Fruit fly (Drosophila melanogaster): ENCODE results near the gene CG43760.

CG43760 gene

DNA sequence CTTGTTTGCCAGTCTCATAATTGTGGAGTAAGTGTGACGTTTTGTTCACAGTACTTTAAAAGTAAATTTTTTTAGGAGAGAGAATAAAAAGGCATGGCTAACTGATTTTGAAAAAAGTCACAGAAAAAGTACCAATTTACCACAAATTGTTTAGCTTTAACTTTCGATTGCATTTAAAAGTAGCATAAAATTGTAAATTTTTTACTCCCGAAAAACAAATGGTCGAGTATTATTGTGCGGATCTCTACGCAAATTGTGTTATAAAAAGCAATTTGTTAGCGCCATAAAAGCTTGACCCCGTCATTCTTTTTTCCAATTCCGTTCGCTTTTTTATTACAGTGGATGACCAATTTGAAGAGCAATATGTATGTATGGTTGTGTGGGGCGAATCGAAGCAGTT is at the start of gene CG43760:
Gene CG43760 (minus strand): TSS at position 101 of the 400 bp plus-strand sequence.
- no peak for TF ChIP-seq ttk (optimal IDR thresholded peaks at IDR 0.05)
- no peak for TF ChIP-seq psq (optimal IDR thresholded peaks at IDR 0.05)
- TF ChIP-seq Myc (optimal IDR thresholded peaks at IDR 0.05), result no peak
- TF ChIP-seq Sin3A (optimal IDR thresholded peaks at IDR 0.05), result no peak

DNA sequence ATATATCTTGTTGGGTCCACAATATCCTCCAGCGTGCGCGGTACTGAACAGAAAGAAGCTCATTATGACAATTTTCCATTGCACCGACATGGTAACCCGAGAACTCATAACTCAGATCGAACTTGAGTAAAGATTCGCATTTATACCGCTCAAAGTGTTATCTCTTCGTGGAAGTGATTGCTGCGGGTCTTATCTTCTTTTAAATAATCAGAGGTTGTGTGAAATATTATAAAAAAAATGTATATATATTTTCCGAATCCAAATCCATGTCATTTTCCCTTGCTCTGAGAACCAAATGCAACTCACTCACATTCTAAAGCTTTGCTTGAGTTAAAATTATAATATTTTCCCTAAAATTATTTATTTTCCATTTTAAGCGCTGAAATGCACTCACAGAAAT is 35.4 kb upstream of the CG43760 start, which contains the start of gene CG42876:
Gene CG42876 (minus strand): TSS at position 101 of the 400 bp plus-strand sequence.
- no peak for TF ChIP-seq Myc (optimal IDR thresholded peaks at IDR 0.05)
- TF ChIP-seq insv (optimal IDR thresholded peaks at IDR 0.05), result no peak
- TF ChIP-seq h (optimal IDR thresholded peaks at IDR 0.05), result no peak
- TF ChIP-seq ttk (optimal IDR thresholded peaks at IDR 0.05), result no peak
- no peak for TF ChIP-seq Sin3A (optimal IDR thresholded peaks at IDR 0.05)
- no peak for TF ChIP-seq psq (optimal IDR thresholded peaks at IDR 0.05)

DNA sequence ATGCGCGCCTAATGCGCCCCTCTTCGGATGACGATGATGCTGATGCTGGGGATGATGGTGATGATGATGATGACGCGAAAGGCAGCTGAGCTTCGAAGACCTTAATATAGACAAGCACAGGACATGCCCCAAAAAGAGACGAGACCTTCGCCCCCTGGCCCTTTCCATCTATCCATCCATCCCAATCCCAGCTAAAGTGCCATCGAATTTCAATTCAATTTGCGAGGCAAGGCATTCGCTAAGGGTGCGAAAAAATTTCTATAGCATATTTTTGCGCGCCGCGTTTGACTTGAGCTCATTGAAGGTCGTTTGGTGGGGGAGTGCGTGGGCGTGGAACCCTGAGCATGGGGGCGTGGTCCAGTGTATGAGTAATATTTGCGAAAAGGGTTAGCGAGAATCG is 19.6 kb upstream of the CG43760 start:
- no peak for TF ChIP-seq insv (optimal IDR thresholded peaks at IDR 0.05)
- no peak for TF ChIP-seq h (optimal IDR thresholded peaks at IDR 0.05)
- no peak for TF ChIP-seq ttk (optimal IDR thresholded peaks at IDR 0.05)
- TF ChIP-seq Myc (optimal IDR thresholded peaks at IDR 0.05), result no peak
- TF ChIP-seq psq (optimal IDR thresholded peaks at IDR 0.05), result no peak
- no peak for TF ChIP-seq Sin3A (optimal IDR thresholded peaks at IDR 0.05)

DNA sequence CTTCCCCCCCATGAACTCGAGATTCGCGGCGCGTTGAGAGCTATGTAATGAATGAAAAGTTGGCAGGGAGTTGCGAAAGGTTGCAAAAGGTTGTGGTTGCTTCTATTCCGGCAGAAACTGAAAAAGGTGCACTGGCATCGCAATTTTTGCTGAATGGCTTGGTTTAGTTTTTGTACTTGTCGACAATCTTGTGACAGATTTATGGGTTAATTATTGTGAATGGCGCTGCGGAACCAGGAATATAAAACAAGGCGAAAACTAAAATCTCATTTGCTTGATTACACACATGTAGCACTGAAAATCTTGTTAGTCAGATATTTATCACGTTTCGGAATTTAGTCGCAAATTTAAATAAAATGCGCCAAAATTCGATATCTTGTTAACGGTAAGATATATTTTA is 7.1 kb upstream of the CG43760 start, which contains the start of gene t-Grip91:
Gene t-Grip91 (plus strand): TSS at position 301 of the 400 bp plus-strand sequence.
- TF ChIP-seq h (optimal IDR thresholded peaks at IDR 0.05), result no peak
- TF ChIP-seq Myc (optimal IDR thresholded peaks at IDR 0.05), result no peak
- TF ChIP-seq ttk (optimal IDR thresholded peaks at IDR 0.05), result no peak
- no peak for TF ChIP-seq insv (optimal IDR thresholded peaks at IDR 0.05)
- no peak for TF ChIP-seq psq (optimal IDR thresholded peaks at IDR 0.05)
- TF ChIP-seq Sin3A (optimal IDR thresholded peaks at IDR 0.05), result no peak

DNA sequence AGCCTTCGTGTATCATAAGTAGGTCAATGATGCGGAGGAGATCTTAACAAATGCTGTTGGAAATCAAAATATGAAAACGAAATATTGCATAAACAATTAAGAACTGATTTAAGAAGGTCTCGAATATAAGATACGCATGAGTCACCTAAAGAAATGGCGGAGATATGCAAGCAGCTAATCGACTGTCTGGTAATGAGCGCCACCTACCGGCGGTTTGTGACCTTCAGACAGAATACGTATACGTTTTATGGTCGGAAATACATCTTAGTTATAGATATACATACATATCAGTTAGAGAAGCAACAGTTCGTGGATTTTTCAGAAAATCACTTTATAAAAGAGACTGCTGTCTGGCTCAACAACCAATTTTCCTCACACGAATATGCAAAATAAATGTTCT is 6.3 kb upstream of the CG43760 start:
- TF ChIP-seq insv (optimal IDR thresholded peaks at IDR 0.05), result no peak
- no peak for TF ChIP-seq Myc (optimal IDR thresholded peaks at IDR 0.05)
- TF ChIP-seq Sin3A (optimal IDR thresholded peaks at IDR 0.05), result no peak
- no peak for TF ChIP-seq ttk (optimal IDR thresholded peaks at IDR 0.05)
- TF ChIP-seq psq (optimal IDR thresholded peaks at IDR 0.05), result no peak
- TF ChIP-seq h (optimal IDR thresholded peaks at IDR 0.05), result no peak

DNA sequence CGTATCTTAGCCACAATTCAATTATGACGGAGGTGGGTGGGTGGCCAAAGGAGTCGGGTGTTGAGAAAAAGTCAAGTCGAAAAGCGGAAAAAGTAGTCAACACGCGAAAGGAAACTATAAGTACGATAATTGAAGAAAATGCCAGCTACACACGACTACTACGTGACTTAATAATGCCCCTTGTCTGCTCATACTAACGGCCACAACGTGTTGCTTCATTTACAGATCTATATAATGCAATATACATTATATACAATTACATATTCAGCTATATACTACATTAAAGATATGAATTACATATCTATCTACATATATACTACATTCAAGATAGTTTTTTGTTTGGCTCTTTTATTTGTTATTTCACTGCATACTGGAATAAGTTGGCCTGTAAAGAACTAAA is 3.6 kb downstream of the CG43760 start, which contains the start of gene CG31826:
Gene CG31826 (minus strand): TSS at position 101 of the 400 bp plus-strand sequence.
- TF ChIP-seq Myc (optimal IDR thresholded peaks at IDR 0.05) (no peak), ttk (optimal IDR thresholded peaks at IDR 0.05) (no peak), h (optimal IDR thresholded peaks at IDR 0.05) (no peak), insv (optimal IDR thresholded peaks at IDR 0.05) (no peak), Sin3A (optimal IDR thresholded peaks at IDR 0.05) (no peak), psq (optimal IDR thresholded peaks at IDR 0.05) (no peak)

DNA sequence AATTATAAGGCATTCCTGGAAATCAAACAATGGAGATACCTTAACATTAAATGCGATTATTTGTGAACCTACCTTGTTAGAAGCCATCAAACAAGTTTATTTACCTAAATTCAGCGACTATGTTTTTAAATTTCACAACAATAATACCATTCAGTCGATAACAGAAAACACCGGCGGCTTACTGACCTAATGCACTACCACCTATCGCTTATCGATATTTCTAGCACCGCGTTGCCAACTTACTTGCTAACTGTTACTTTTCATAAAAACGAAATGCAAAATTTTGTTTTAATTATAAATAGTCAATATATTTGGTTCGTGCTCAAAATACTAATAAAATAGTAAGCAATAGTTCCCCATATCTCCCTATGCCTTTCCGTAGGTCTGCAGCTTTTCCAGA is 5.7 kb downstream of the CG43760 start, which contains the start of gene Ku80:
Gene Ku80 (minus strand): TSS at position 182 of the 400 bp plus-strand sequence.
- TF ChIP-seq ttk (optimal IDR thresholded peaks at IDR 0.05) (no peak), psq (optimal IDR thresholded peaks at IDR 0.05) (no peak), insv (optimal IDR thresholded peaks at IDR 0.05) (no peak), Myc (optimal IDR thresholded peaks at IDR 0.05) (no peak), Sin3A (optimal IDR thresholded peaks at IDR 0.05) (no peak), h (optimal IDR thresholded peaks at IDR 0.05) (no peak)

DNA sequence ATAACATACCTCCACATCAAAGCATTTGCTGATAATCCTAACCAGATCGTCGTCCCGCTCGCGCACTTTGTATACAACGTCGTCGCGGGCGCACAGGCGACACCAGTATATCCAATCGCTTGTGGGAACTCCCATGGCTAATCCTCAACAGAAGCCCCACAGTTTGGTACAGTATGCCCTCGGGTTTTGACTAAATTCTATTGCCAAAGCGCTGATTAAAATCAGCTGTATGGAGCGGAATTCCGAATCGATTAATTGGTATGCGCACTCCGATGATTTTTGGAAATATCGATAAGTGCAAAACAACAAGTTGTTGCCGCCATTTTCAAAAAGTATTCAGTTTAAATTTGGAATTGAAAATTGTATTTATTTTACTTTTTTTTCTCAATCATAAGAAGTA is 8.6 kb downstream of the CG43760 start, which contains the start of gene wek:
Gene wek (minus strand): TSS at position 253 of the 400 bp plus-strand sequence.
- TF ChIP-seq h (optimal IDR thresholded peaks at IDR 0.05), result no peak
- no peak for TF ChIP-seq Myc (optimal IDR thresholded peaks at IDR 0.05)
- TF ChIP-seq insv (optimal IDR thresholded peaks at IDR 0.05), result no peak
- no peak for TF ChIP-seq ttk (optimal IDR thresholded peaks at IDR 0.05)
- no peak for TF ChIP-seq psq (optimal IDR thresholded peaks at IDR 0.05)
- TF ChIP-seq Sin3A (optimal IDR thresholded peaks at IDR 0.05), result no peak

DNA sequence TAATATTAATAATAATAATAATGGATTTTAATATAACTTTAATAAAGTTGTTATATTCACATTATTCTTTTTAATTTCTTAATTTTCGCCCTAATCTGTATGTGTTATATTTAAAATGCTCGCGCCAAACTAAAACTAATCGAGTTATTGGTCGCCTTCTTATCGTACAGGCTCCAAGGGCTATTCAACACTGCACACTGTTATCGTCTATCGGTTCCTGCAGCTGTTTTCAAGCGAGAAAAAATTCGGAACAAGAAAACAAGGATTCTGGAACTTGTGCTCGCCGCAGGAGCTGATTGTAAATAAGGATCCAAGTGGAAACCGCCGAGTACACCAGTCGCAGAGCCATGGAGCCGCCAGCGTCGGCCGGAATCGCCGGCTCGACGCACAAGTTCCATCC is 12.6 kb downstream of the CG43760 start, which contains the start of gene CG3793:
Gene CG3793 (plus strand): TSS at position 192 of the 400 bp plus-strand sequence.
- TF ChIP-seq insv (optimal IDR thresholded peaks at IDR 0.05), result no peak
- TF ChIP-seq psq (optimal IDR thresholded peaks at IDR 0.05), result no peak
- no peak for TF ChIP-seq Myc (optimal IDR thresholded peaks at IDR 0.05)
- no peak for TF ChIP-seq Sin3A (optimal IDR thresholded peaks at IDR 0.05)
- TF ChIP-seq h (optimal IDR thresholded peaks at IDR 0.05), result no peak
- no peak for TF ChIP-seq ttk (optimal IDR thresholded peaks at IDR 0.05)

DNA sequence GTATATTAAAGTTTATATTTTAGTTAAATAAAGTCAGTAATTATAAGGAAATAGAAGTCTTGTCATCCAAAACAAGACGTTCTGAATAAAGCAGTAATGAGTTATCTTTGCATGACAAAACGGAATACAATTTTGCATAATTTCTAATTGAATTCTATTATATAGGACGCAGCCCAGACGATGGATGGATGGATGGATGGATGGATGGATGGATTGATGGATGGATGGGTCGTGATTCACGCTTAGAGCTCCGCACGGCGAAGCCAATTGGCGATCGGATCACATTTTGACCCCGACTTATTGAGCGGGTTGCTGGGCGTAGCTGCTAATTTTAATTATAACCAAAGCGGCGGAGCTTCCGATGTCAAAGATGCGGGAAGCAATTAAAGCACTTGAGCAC is 13.3 kb downstream of the CG43760 start:
- TF ChIP-seq Sin3A (optimal IDR thresholded peaks at IDR 0.05), result no peak
- TF ChIP-seq ttk (optimal IDR thresholded peaks at IDR 0.05), result no peak
- no peak for TF ChIP-seq Myc (optimal IDR thresholded peaks at IDR 0.05)
- no peak for TF ChIP-seq h (optimal IDR thresholded peaks at IDR 0.05)
- TF ChIP-seq insv (optimal IDR thresholded peaks at IDR 0.05), result no peak
- no peak for TF ChIP-seq psq (optimal IDR thresholded peaks at IDR 0.05)

DNA sequence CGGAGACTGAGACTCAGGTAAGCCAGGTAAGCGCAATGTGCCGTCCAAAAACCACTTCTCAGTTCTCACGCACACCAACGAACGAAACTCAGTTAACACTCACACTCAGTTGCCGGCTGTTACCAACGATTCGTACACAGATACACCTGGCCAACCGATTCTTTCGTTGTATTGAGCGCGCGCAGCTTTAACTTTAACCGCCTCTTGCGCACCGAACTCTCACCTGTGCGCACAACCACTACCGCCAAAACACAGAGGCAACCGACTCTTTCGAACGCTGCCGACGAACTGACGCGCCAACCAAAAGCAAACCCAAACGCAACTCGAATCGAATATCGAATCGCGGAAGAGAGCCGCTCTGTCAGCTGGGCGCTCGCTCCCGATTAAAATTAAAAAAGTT is 14.2 kb downstream of the CG43760 start, which contains the start of gene Gli:
Gene Gli (minus strand): TSS at position 293 of the 400 bp plus-strand sequence.
- TF ChIP-seq h (optimal IDR thresholded peaks at IDR 0.05), result no peak
- no peak for TF ChIP-seq insv (optimal IDR thresholded peaks at IDR 0.05)
- no peak for TF ChIP-seq ttk (optimal IDR thresholded peaks at IDR 0.05)
- TF ChIP-seq Sin3A (optimal IDR thresholded peaks at IDR 0.05), result no peak
- TF ChIP-seq psq (optimal IDR thresholded peaks at IDR 0.05), result no peak
- TF ChIP-seq Myc (optimal IDR thresholded peaks at IDR 0.05), result no peak

DNA sequence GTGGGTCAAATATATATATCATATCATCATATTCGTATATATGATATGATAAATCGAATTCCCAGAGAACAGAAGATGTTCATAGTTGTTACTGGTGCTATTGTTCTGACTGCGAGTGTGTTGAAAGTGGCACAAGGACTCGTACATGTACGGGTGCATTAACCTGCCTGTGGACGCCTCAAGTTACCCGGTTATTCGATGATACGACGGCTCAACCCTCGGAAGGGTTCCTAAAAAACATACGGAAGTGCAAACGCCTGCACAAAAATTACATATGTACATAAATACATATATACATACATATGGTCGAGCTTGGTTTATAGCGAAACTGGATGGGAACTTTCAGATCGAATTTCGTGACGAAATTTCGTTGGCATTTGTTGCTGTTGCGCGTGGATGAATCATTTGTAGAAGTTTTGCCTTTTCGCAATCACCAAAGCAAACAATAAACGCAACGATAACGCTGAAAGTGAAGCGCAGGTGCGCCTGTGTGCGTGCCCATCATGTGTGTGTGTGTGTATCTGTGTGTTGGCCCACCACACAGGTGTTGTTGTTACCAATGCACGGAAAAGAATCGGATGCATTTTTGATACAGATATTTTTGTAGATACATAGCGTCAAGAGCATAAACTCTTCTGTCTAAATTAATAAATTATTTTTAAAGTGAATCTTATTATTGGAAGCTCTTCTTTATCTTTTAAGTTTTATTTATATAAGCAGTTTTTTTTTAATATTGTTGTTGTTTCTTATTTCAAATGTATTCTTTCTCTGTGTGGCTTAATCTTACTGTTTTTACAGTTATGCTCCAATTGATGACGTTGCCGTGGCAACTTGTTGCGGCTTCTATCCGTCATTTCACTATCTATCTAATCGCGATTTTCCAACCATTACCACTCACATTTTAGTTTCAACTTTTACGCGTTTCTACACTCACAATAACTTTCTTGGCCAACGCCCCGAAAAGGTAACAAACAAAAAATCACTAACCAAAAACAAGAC is 14.9 kb downstream of the CG43760 start:
- no peak for TF ChIP-seq insv (optimal IDR thresholded peaks at IDR 0.05)
- TF ChIP-seq Sin3A (optimal IDR thresholded peaks at IDR 0.05), result no peak
- TF ChIP-seq h (optimal IDR thresholded peaks at IDR 0.05), result no peak
- no peak for TF ChIP-seq Myc (optimal IDR thresholded peaks at IDR 0.05)
- TF ChIP-seq ttk (optimal IDR thresholded peaks at IDR 0.05), result no peak
- no peak for TF ChIP-seq psq (optimal IDR thresholded peaks at IDR 0.05)

Data from Kc167 (cell line).